Fruit fly (Drosophila melanogaster) whole organism, prepupa: ENCODE data around the gene CG42729.

Source experiments
- Hr39 ChIP-seq: fragments of 200-800 bp; sonication (Bioruptor generic); optimal IDR thresholded peaks from 2 replicates; lab custom pipeline; 2016; ENCODE audit warnings: missing biosample characterization, missing genetic modification characterization
- Sox102F ChIP-seq: fragments of 200-800 bp; sonication (Bioruptor generic); optimal IDR thresholded peaks from 2 replicates; lab custom pipeline; 2016; ENCODE audit warnings: missing biosample characterization, mild to moderate bottlenecking, missing genetic modification characterization

- TF ChIP-seq Hr39 = no peak
- no peak for TF ChIP-seq Sox102F (GFP tag; lab: Kevin White, UChicago)
Observed at dm6 chr3L:15530638-15531225, 3.4 kb upstream of the CG42729 start.
